Fruit fly (Drosophila melanogaster) whole organism, embryonic: ENCODE measurements around the gene CG16812.
A peak's percentile ranks its signal among the peaks of the same experiment; 100 is the strongest.

Experiments used
- Abd-B ChIP-seq: fragments of 200-800 bp; sonication (Bioruptor generic); optimal IDR thresholded peaks from 2 replicates; lab custom pipeline; 2018; ENCODE audit warnings: missing biosample characterization, mild to moderate bottlenecking, missing genetic modification characterization, moderate library complexity
- Ada2b ChIP-seq: fragments of 200-800 bp; sonication (Bioruptor generic); IDR thresholded peaks from 2 replicates; pipeline ENCODE4 v1.3.6; 2022; ENCODE audit warnings: missing biosample characterization, missing genetic modification characterization
- Antp ChIP-seq: fragments of 200-800 bp; sonication (Bioruptor generic); optimal IDR thresholded peaks from 3 replicates; lab custom pipeline; 2016; ENCODE audit warnings: missing biosample characterization, missing genetic modification characterization
- BEAF-32 ChIP-seq: fragments of 200-800 bp; sonication (Bioruptor generic); optimal IDR thresholded peaks from 3 replicates; lab custom pipeline; 2017; ENCODE audit warnings: missing biosample characterization, missing genetic modification characterization, mild to moderate bottlenecking, moderate library complexity, missing genetic modification reagents
- CG10267 ChIP-seq: fragments of 200-800 bp; sonication (Bioruptor generic); optimal IDR thresholded peaks from 2 replicates; lab custom pipeline; 2018; ENCODE audit warnings: missing biosample characterization, mild to moderate bottlenecking, missing genetic modification characterization, moderate library complexity
- CG10431 ChIP-seq: fragments of 200-800 bp; sonication (Bioruptor generic); optimal IDR thresholded peaks from 3 replicates; lab custom pipeline; 2018; ENCODE audit warnings: missing biosample characterization, mild to moderate bottlenecking, missing genetic modification characterization
- CG10654 ChIP-seq: fragments of 200-800 bp; sonication (Bioruptor generic); optimal IDR thresholded peaks from 2 replicates; lab custom pipeline; 2016; ENCODE audit warnings: missing biosample characterization, missing genetic modification characterization
- CG11560 ChIP-seq: fragments of 200-800 bp; sonication (Bioruptor generic); IDR thresholded peaks from 3 replicates; pipeline ENCODE4 v1.3.6; 2022; ENCODE audit warnings: missing biosample characterization, missing genetic modification characterization
- CG13424 ChIP-seq: fragments of 200-800 bp; sonication (Bioruptor generic); optimal IDR thresholded peaks from 2 replicates; lab custom pipeline; 2019; ENCODE audit warnings: missing biosample characterization, mild to moderate bottlenecking, missing genetic modification characterization, moderate library complexity
- CG14050 ChIP-seq: fragments of 200-800 bp; sonication (Bioruptor generic); IDR thresholded peaks from 3 replicates; pipeline ENCODE4 v1.3.6; 2022; ENCODE audit warnings: missing biosample characterization, missing genetic modification characterization
- CG1602 ChIP-seq: fragments of 200-800 bp; sonication (Bioruptor generic); optimal IDR thresholded peaks from 3 replicates; lab custom pipeline; 2016; ENCODE audit warnings: missing biosample characterization, missing genetic modification characterization
- CG18262 ChIP-seq: fragments of 200-800 bp; optimal IDR thresholded peaks from 3 replicates; lab custom pipeline; 2019; ENCODE audit warnings: missing biosample characterization, mild to moderate bottlenecking, missing genetic modification characterization, moderate library complexity
- CG2889 ChIP-seq: fragments of 200-800 bp; sonication (Bioruptor generic); IDR thresholded peaks from 3 replicates; pipeline ENCODE4 v1.3.6; 2022; ENCODE audit warnings: missing biosample characterization, missing genetic modification characterization
- CG34224 ChIP-seq: fragments of 200-800 bp; sonication (Bioruptor generic); IDR thresholded peaks from 3 replicates; pipeline ENCODE4 v1.3.6; 2022; ENCODE audit warnings: missing biosample characterization, missing genetic modification characterization; ENCODE audit not compliant: partially characterized antibody
- CG43689 ChIP-seq: fragments of 200-800 bp; sonication (Bioruptor generic); IDR thresholded peaks from 2 replicates; pipeline ENCODE4 v1.3.6; 2022; ENCODE audit warnings: missing biosample characterization, missing genetic modification characterization
- CG4617 ChIP-seq: fragments of 200-800 bp; sonication (Bioruptor generic); optimal IDR thresholded peaks from 3 replicates; lab custom pipeline; 2016; ENCODE audit warnings: missing biosample characterization, missing genetic modification characterization, borderline replicate concordance
- CG4730 ChIP-seq: fragments of 200-800 bp; sonication (Bioruptor generic); IDR thresholded peaks from 2 replicates; pipeline ENCODE4 v1.3.6; 2022; ENCODE audit warnings: missing biosample characterization, missing genetic modification characterization
- CG5953 ChIP-seq: fragments of 200-800 bp; sonication (Bioruptor generic); IDR thresholded peaks from 2 replicates; pipeline ENCODE4 v1.3.6; 2022; ENCODE audit warnings: missing biosample characterization, missing genetic modification characterization
- CG6175 ChIP-seq: fragments of 200-800 bp; sonication (Bioruptor generic); IDR thresholded peaks from 3 replicates; pipeline ENCODE4 v1.3.6; 2022; ENCODE audit warnings: missing biosample characterization, missing genetic modification characterization
- CG7963 ChIP-seq: fragments of 200-800 bp; sonication (Bioruptor generic); IDR thresholded peaks from 3 replicates; pipeline ENCODE4 v1.3.6; 2022; ENCODE audit warnings: missing biosample characterization, missing genetic modification characterization; ENCODE audit not compliant: partially characterized antibody
- CG8089 ChIP-seq: fragments of 200-800 bp; sonication (Bioruptor generic); optimal IDR thresholded peaks from 3 replicates; lab custom pipeline; 2016; ENCODE audit warnings: missing biosample characterization, missing genetic modification characterization
- CG9609 ChIP-seq: fragments of 200-800 bp; sonication (Bioruptor generic); optimal IDR thresholded peaks from 3 replicates; lab custom pipeline; 2016; ENCODE audit warnings: missing biosample characterization, missing genetic modification characterization
- CTCF ChIP-seq: fragments of 200-800 bp; sonication (Bioruptor generic); optimal IDR thresholded peaks from 2 replicates; lab custom pipeline; 2017; ENCODE audit warnings: missing biosample characterization, mild to moderate bottlenecking, missing genetic modification characterization, moderate library complexity
- Chrac-16 ChIP-seq: fragments of 200-800 bp; sonication (Bioruptor generic); optimal IDR thresholded peaks from 3 replicates; lab custom pipeline; 2016; ENCODE audit warnings: missing biosample characterization, missing genetic modification characterization
- Drgx ChIP-seq: fragments of 200-800 bp; sonication (Bioruptor generic); IDR thresholded peaks from 2 replicates; pipeline ENCODE4 v1.3.6; 2022; ENCODE audit warnings: missing biosample characterization, missing genetic modification characterization
- HHEX ChIP-seq: fragments of 200-800 bp; sonication (Bioruptor generic); optimal IDR thresholded peaks from 3 replicates; lab custom pipeline; 2017; ENCODE audit warnings: missing biosample characterization, mild to moderate bottlenecking, missing genetic modification characterization, missing genetic modification reagents
- Kr ChIP-seq: fragments of 200-800 bp; sonication (Bioruptor generic); optimal IDR thresholded peaks from 2 replicates; lab custom pipeline; 2017; ENCODE audit warnings: missing biosample characterization, mild to moderate bottlenecking, missing genetic modification characterization
- Lhr ChIP-seq: fragments of 200-800 bp; sonication (Bioruptor generic); optimal IDR thresholded peaks from 3 replicates; lab custom pipeline; 2017; ENCODE audit warnings: mild to moderate bottlenecking, missing biosample characterization, missing genetic modification reagents, missing genetic modification characterization
- Lpt ChIP-seq: fragments of >200 bp; optimal IDR thresholded peaks from 2 replicates; lab custom pipeline; 2018; ENCODE audit warnings: missing biosample characterization, missing genetic modification characterization
- Mad ChIP-seq: fragments of 200-800 bp; sonication (Bioruptor generic); optimal IDR thresholded peaks from 2 replicates; lab custom pipeline; 2016; ENCODE audit warnings: missing biosample characterization, missing genetic modification characterization
- NC2β ChIP-seq: fragments of 200-800 bp; sonication (Bioruptor generic); optimal IDR thresholded peaks from 2 replicates; lab custom pipeline; 2016; ENCODE audit warnings: missing biosample characterization, missing genetic modification characterization
- Pdp1 ChIP-seq, 2 experiments: fragments of 200-800 bp; sonication (Bioruptor generic); optimal IDR thresholded peaks; 3 replicates each; lab custom pipeline; 2016; ENCODE audit warnings: missing biosample characterization in 2 of 2, missing genetic modification characterization in 2 of 2, mild to moderate bottlenecking in 1 of 2, moderate library complexity in 1 of 2
- aop ChIP-seq: fragments of 200-800 bp; sonication (Bioruptor generic); IDR thresholded peaks from 2 replicates; pipeline ENCODE4 v1.3.6; 2022; ENCODE audit warnings: missing biosample characterization, missing genetic modification characterization
- az2 ChIP-seq: fragments of 200-800 bp; sonication (Bioruptor generic); optimal IDR thresholded peaks from 3 replicates; lab custom pipeline; 2016; ENCODE audit warnings: missing biosample characterization, missing genetic modification characterization
- br ChIP-seq: fragments of >200 bp; optimal IDR thresholded peaks from 2 replicates; lab custom pipeline; 2017
- danr ChIP-seq: fragments of 200-800 bp; sonication (Bioruptor generic); IDR thresholded peaks from 2 replicates; pipeline ENCODE4 v1.3.6; 2022; ENCODE audit warnings: missing biosample characterization, missing genetic modification characterization
- dimm ChIP-seq: fragments of 200-800 bp; sonication (Bioruptor generic); IDR thresholded peaks from 2 replicates; pipeline ENCODE4 v1.3.6; 2022; ENCODE audit warnings: missing biosample characterization, missing genetic modification characterization
- dpn ChIP-seq, 2 experiments: fragments of 200-800 bp; sonication (Bioruptor generic); optimal IDR thresholded peaks; 3 replicates each; lab custom pipeline; 2016; ENCODE audit warnings: missing biosample characterization in 2 of 2, missing genetic modification characterization in 2 of 2
- en ChIP-seq: fragments of 200-800 bp; sonication (Bioruptor generic); optimal IDR thresholded peaks from 2 replicates; lab custom pipeline; 2016; ENCODE audit warnings: missing biosample characterization, missing genetic modification characterization
- fd102C ChIP-seq: fragments of 200-800 bp; sonication (Bioruptor generic); optimal IDR thresholded peaks from 2 replicates; lab custom pipeline; 2018; ENCODE audit warnings: missing biosample characterization, mild to moderate bottlenecking, missing genetic modification characterization, moderate library complexity
- fru ChIP-seq: fragments of >200 bp; optimal IDR thresholded peaks from 2 replicates; lab custom pipeline; 2017
- gfzf ChIP-seq: fragments of 200-800 bp; sonication (Bioruptor generic); optimal IDR thresholded peaks from 2 replicates; lab custom pipeline; 2016; ENCODE audit warnings: missing biosample characterization, mild to moderate bottlenecking, missing genetic modification characterization, moderate library complexity
- gsb-n ChIP-seq: fragments of 200-800 bp; sonication (Bioruptor generic); optimal IDR thresholded peaks from 3 replicates; lab custom pipeline; 2018; ENCODE audit warnings: missing biosample characterization, mild to moderate bottlenecking, missing genetic modification characterization
- inv ChIP-seq: fragments of 200-800 bp; sonication (Bioruptor generic); IDR thresholded peaks from 2 replicates; pipeline ENCODE4 v1.3.6; 2022; ENCODE audit warnings: missing biosample characterization, missing genetic modification characterization; ENCODE audit not compliant: partially characterized antibody
- mirr ChIP-seq: fragments of 200-800 bp; sonication (Bioruptor generic); optimal IDR thresholded peaks from 3 replicates; lab custom pipeline; 2018; ENCODE audit warnings: missing biosample characterization, mild to moderate bottlenecking, missing genetic modification characterization
- oc ChIP-seq: fragments of 200-800 bp; sonication (Bioruptor generic); optimal IDR thresholded peaks from 2 replicates; lab custom pipeline; 2018; ENCODE audit warnings: missing biosample characterization, mild to moderate bottlenecking, missing genetic modification characterization, moderate library complexity
- otp ChIP-seq: fragments of 200-800 bp; sonication (Bioruptor generic); IDR thresholded peaks from 3 replicates; pipeline ENCODE4, ENCODE4 v1.3.6; 2022; ENCODE audit warnings: missing biosample characterization, missing genetic modification characterization
- peb ChIP-seq: fragments of 200-800 bp; sonication (Bioruptor generic); IDR thresholded peaks from 2 replicates; pipeline ENCODE4 v1.3.6; 2022; ENCODE audit warnings: missing biosample characterization, missing genetic modification characterization
- prd ChIP-seq, 3 experiments: fragments of >200 bp in 2 of 3; fragments of 200-800 bp in 1 of 3; sonication (Bioruptor generic) in 1 of 3; optimal IDR thresholded peaks in 2 of 3; IDR thresholded peaks in 1 of 3; 2 replicates in 2 of 3; 3 replicates in 1 of 3; pipeline versions ENCODE4 v1.3.6 to Lab custom; 2017 to 2022; ENCODE audit warnings: missing biosample characterization in 1 of 3, missing genetic modification characterization in 1 of 3
- stwl ChIP-seq: fragments of 200-800 bp; sonication (Bioruptor generic); optimal IDR thresholded peaks from 3 replicates; lab custom pipeline; 2018; ENCODE audit warnings: missing biosample characterization, mild to moderate bottlenecking, missing genetic modification characterization, moderate library complexity
- tup ChIP-seq: fragments of 200-800 bp; sonication (Bioruptor generic); optimal IDR thresholded peaks from 2 replicates; lab custom pipeline; 2016; ENCODE audit warnings: missing biosample characterization, mild to moderate bottlenecking, missing genetic modification characterization, moderate library complexity
- usp ChIP-seq: fragments of >200 bp; optimal IDR thresholded peaks from 2 replicates; lab custom pipeline; 2017; ENCODE audit warnings: missing biosample characterization, missing genetic modification characterization

CG16812 gene

DNA sequence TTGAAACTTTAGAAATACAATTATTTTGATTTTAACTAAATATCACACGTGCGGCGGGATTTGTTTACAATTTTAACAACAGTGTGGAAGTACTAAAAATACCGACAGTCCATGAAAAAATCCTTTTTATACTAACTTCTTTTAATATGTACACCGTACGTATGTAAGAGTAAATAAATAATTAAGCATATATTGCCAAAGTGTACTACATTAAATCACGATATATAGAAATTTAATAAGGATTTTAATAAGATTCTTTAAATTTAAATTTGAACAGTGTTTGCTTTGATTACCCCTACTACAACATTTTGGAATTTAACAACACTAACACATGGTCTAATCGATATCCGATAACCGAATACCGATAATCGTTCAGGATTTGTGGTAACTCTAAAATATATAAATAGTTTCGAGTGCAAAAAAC, at the start of gene CG16812, which contains the start of gene Ski6 (continued):
- TF ChIP-seq tup (GFP tag; lab: Kevin White, UChicago) (no peak), danr (peak; percentile 16; the same call in 1 of the 2 replicates), BEAF-32 (GFP tag; lab: Kevin White, UChicago) (peak; percentile 60), Kr (GFP tag; lab: Kevin White, UChicago) (no peak), gsb-n (peak; percentile 68), CG14050 (GFP tag; lab: Robert Waterston, UW) (peak; percentile 42; the same call in 2 of the 3 replicates), peb (0 out of 2 replicates have a peak, but pooled peaks have one; percentile 12), CG10654 (peak; percentile 65), CG43689 (no peak), CG13424 (tag; lab: Kevin White, UChicago) (peak; percentile 85), CG10431 (GFP tag; lab: Kevin White, UChicago) (peak; percentile 40), Pdp1 (GFP tag; optimal IDR thresholded peaks at IDR 0.05; lab: Kevin White, UChicago) (peak; percentile 42 to 56), otp (GFP tag; lab: Robert Waterston, UW) (no peak), stwl (tag; lab: Kevin White, UChicago) (peak; percentile 79), CG4617 (GFP tag; lab: Kevin White, UChicago) (peak; percentile 65), Chrac-16 (GFP tag; lab: Kevin White, UChicago) (peak; percentile 78), dpn (GFP tag; optimal IDR thresholded peaks at IDR 0.05; lab: Kevin White, UChicago) (peak; percentile 2 to 80), prd (optimal IDR thresholded peaks at IDR 0.05; lab: Kevin White, UChicago) (no peak), prd (GFP tag; IDR thresholded peaks at IDR 0.05; lab: Robert Waterston, UW) (peak; percentile 76), gfzf (GFP tag; lab: Kevin White, UChicago) (peak; percentile 58), CG9609 (GFP tag; lab: Kevin White, UChicago) (no peak), Abd-B (GFP tag; lab: Kevin White, UChicago) (peak; percentile 50), Drgx (GFP tag; lab: Robert Waterston, UW) (no peak), Ada2b (GFP tag; lab: Robert Waterston, UW) (peak; percentile 47), NC2β (GFP tag; lab: Kevin White, UChicago) (peak; percentile 51), fru (lab: Kevin White, UChicago) (no peak), mirr (GFP tag; lab: Kevin White, UChicago) (no peak), CG6175 (no peak), HHEX (GFP tag; lab: Kevin White, UChicago) (peak; percentile 28), CG18262 (peak; percentile 76), Antp (no peak), Lhr (no peak), CG4730 (GFP tag; lab: Robert Waterston, UW) (no peak), en (GFP tag; lab: Kevin White, UChicago) (peak; percentile 3), az2 (peak; percentile 71), CTCF (GFP tag; lab: Kevin White, UChicago) (no peak), usp (GFP tag; lab: Kevin White, UChicago) (no peak), CG2889 (GFP tag; lab: Robert Waterston, UW) (no peak), inv (GFP tag; lab: Robert Waterston, UW) (no peak), Mad (peak; percentile 32), CG10267 (tag; lab: Kevin White, UChicago) (peak; percentile 97), dimm (GFP tag; lab: Robert Waterston, UW) (no peak), CG1602 (GFP tag; lab: Kevin White, UChicago) (peak; percentile 60), fd102C (GFP tag; lab: Kevin White, UChicago) (no peak), br (lab: Kevin White, UChicago) (no peak), oc (tag; lab: Kevin White, UChicago) (peak; percentile 52), CG7963 (GFP tag; lab: Robert Waterston, UW) (0 out of 3 replicates have a peak, but pooled peaks have one; percentile 18), CG8089 (GFP tag; lab: Kevin White, UChicago) (no peak), CG34224 (GFP tag; lab: Robert Waterston, UW) (0 out of 3 replicates have a peak, but pooled peaks have one; percentile 31), CG5953 (GFP tag; lab: Robert Waterston, UW) (no peak), aop (no peak), CG11560 (tag; lab: Robert Waterston, UW) (no peak), Lpt (GFP tag; lab: Kevin White, UChicago) (no peak)
